Fruit fly (Drosophila melanogaster): ENCODE results near the gene Cse1.

The Cse1 gene

dm6 chr2L:16817421-16818101 is 7.4 kb downstream of the Cse1 start (continued):
- no peak for TF ChIP-seq slou (GFP tag; optimal IDR thresholded peaks at IDR 0.05)
- no peak for TF ChIP-seq CG34224 (GFP tag; IDR thresholded peaks at IDR 0.05; ENCODE audit: partially characterized antibody)
- no peak for TF ChIP-seq Deaf1 (tag; optimal IDR thresholded peaks at IDR 0.05)
- TF ChIP-seq CHES-1-like (GFP tag; optimal IDR thresholded peaks at IDR 0.05): no peak
- TF ChIP-seq Bdp1 (GFP tag; optimal IDR thresholded peaks at IDR 0.05): no peak
- TF ChIP-seq corto (GFP tag; optimal IDR thresholded peaks at IDR 0.05): no peak
- TF ChIP-seq CG10321 (GFP tag; IDR thresholded peaks at IDR 0.05): no peak
- 0 out of 2 replicates have a peak, but pooled peaks have one; percentile 30 for TF ChIP-seq CG17328 (GFP tag; IDR thresholded peaks at IDR 0.05)
- no peak for TF ChIP-seq CG33557 (GFP tag; optimal IDR thresholded peaks at IDR 0.05)
- no peak for TF ChIP-seq pzg (GFP tag; optimal IDR thresholded peaks at IDR 0.05)
- peak; percentile 63 for TF ChIP-seq CG2120 (GFP tag; optimal IDR thresholded peaks at IDR 0.05)
- no peak for TF ChIP-seq nom (GFP tag; optimal IDR thresholded peaks at IDR 0.05)
- peak; percentile 38 for TF ChIP-seq Dad (GFP tag; optimal IDR thresholded peaks at IDR 0.05)
- TF ChIP-seq H15 (GFP tag; IDR thresholded peaks at IDR 0.05): 0 out of 3 replicates have a peak, but pooled peaks have one; percentile 17
- no peak for TF ChIP-seq CG11247 (GFP tag; IDR thresholded peaks at IDR 0.05)
- no peak for TF ChIP-seq crc (GFP tag; optimal IDR thresholded peaks at IDR 0.05)
- no peak for TF ChIP-seq zf30C (GFP tag; optimal IDR thresholded peaks at IDR 0.05)
- no peak for TF ChIP-seq abd-A (tag; optimal IDR thresholded peaks at IDR 0.05)
- TF ChIP-seq jumu (GFP tag; optimal IDR thresholded peaks at IDR 0.05): no peak
- no peak for TF ChIP-seq Awh (GFP tag; IDR thresholded peaks at IDR 0.05)
- peak; percentile 16 for TF ChIP-seq Oli (tag; optimal IDR thresholded peaks at IDR 0.05)
- TF ChIP-seq br (optimal IDR thresholded peaks at IDR 0.05): no peak
- no peak for TF ChIP-seq Six4 (GFP tag; optimal IDR thresholded peaks at IDR 0.05)
- no peak for TF ChIP-seq klu (GFP tag; IDR thresholded peaks at IDR 0.05)
- no peak for TF ChIP-seq CG16779 (GFP tag; IDR thresholded peaks at IDR 0.05)
- TF ChIP-seq chif (GFP tag; optimal IDR thresholded peaks at IDR 0.05): no peak
- no peak for TF ChIP-seq CG13624 (GFP tag; optimal IDR thresholded peaks at IDR 0.05)
- TF ChIP-seq CG4820 (GFP tag; optimal IDR thresholded peaks at IDR 0.05): peak; percentile 5
- TF ChIP-seq CG8089 (GFP tag; optimal IDR thresholded peaks at IDR 0.05): no peak
- TF ChIP-seq lilli (GFP tag; optimal IDR thresholded peaks at IDR 0.05): peak; percentile 61
- no peak for TF ChIP-seq Lpt (GFP tag; optimal IDR thresholded peaks at IDR 0.05)
- peak; percentile 48 for TF ChIP-seq Ptx1 (GFP tag; IDR thresholded peaks at IDR 0.05)
- no peak for TF ChIP-seq ab (GFP tag; optimal IDR thresholded peaks at IDR 0.05)
- no peak for TF ChIP-seq Tbp (GFP tag; optimal IDR thresholded peaks at IDR 0.05)
- no peak for TF ChIP-seq CG13287 (GFP tag; IDR thresholded peaks at IDR 0.05; ENCODE audit: partially characterized antibody)
- TF ChIP-seq bcd (GFP tag; optimal IDR thresholded peaks at IDR 0.05): no peak
- no peak for TF ChIP-seq CG7745 (tag; optimal IDR thresholded peaks at IDR 0.05)
- TF ChIP-seq chn (GFP tag; optimal IDR thresholded peaks at IDR 0.05): no peak
- TF ChIP-seq CG12744 (GFP tag; optimal IDR thresholded peaks at IDR 0.05): no peak
- no peak for TF ChIP-seq ro (GFP tag; IDR thresholded peaks at IDR 0.05)
- TF ChIP-seq al (GFP tag; IDR thresholded peaks at IDR 0.05): no peak
- no peak for TF ChIP-seq CG11093 (GFP tag; IDR thresholded peaks at IDR 0.05)
- TF ChIP-seq ind (GFP tag; optimal IDR thresholded peaks at IDR 0.05): peak; percentile 1
- peak; percentile 32; the same call in 1 of the 2 replicates for TF ChIP-seq vvl (GFP tag; IDR thresholded peaks at IDR 0.05)
- TF ChIP-seq TFAM (GFP tag; optimal IDR thresholded peaks at IDR 0.05): no peak
- no peak for TF ChIP-seq CG18764 (GFP tag; optimal IDR thresholded peaks at IDR 0.05)
- TF ChIP-seq Fer2 (tag; optimal IDR thresholded peaks at IDR 0.05): no peak
- TF ChIP-seq Sry-β (GFP tag; optimal IDR thresholded peaks at IDR 0.05): no peak
- TF ChIP-seq Ravus (GFP tag; IDR thresholded peaks at IDR 0.05): no peak
- no peak for TF ChIP-seq CG6813 (GFP tag; optimal IDR thresholded peaks at IDR 0.05)
- TF ChIP-seq gt (GFP tag; IDR thresholded peaks at IDR 0.05): no peak
- TF ChIP-seq CG14710 (tag; optimal IDR thresholded peaks at IDR 0.05): no peak
